Fruit fly (Drosophila melanogaster) whole organism, adult: ENCODE data around the gene Atat.

Experiments
- CG11617 ChIP-seq: fragments of 200-800 bp; sonication (Bioruptor generic); optimal IDR thresholded peaks from 2 replicates; lab custom pipeline; 2017; ENCODE audit warnings: mild to moderate bottlenecking, missing biosample characterization, missing genetic modification reagents, missing genetic modification characterization
- CG12768 ChIP-seq: fragments of 200-800 bp; sonication (Bioruptor generic); optimal IDR thresholded peaks from 2 replicates; lab custom pipeline; 2017; ENCODE audit warnings: missing biosample characterization, missing genetic modification characterization, mild to moderate bottlenecking, moderate library complexity, missing genetic modification reagents
- CG14711 ChIP-seq: fragments of 200-800 bp; sonication (Bioruptor generic); optimal IDR thresholded peaks from 2 replicates; lab custom pipeline; 2018; ENCODE audit warnings: missing biosample characterization, mild to moderate bottlenecking, missing genetic modification characterization, moderate library complexity
- CG1620 ChIP-seq: fragments of 200-800 bp; sonication (Bioruptor generic); optimal IDR thresholded peaks from 2 replicates; lab custom pipeline; 2016; ENCODE audit warnings: missing biosample characterization, missing genetic modification characterization
- CG33017 ChIP-seq: fragments of 200-800 bp; sonication (Bioruptor generic); optimal IDR thresholded peaks from 2 replicates; lab custom pipeline; 2018; ENCODE audit warnings: missing biosample characterization, mild to moderate bottlenecking, missing genetic modification characterization, moderate library complexity
- CG5204 ChIP-seq: fragments of 200-800 bp; sonication (Bioruptor generic); optimal IDR thresholded peaks from 2 replicates; lab custom pipeline; 2016; ENCODE audit warnings: missing biosample characterization, missing genetic modification characterization
- CG7045 ChIP-seq: fragments of 200-800 bp; sonication (Bioruptor generic); optimal IDR thresholded peaks from 2 replicates; lab custom pipeline; 2017; ENCODE audit warnings: missing biosample characterization, mild to moderate bottlenecking, missing genetic modification characterization
- CG7101 ChIP-seq: fragments of 200-800 bp; sonication (Bioruptor generic); optimal IDR thresholded peaks from 2 replicates; lab custom pipeline; 2018; ENCODE audit warnings: missing biosample characterization, mild to moderate bottlenecking, missing genetic modification characterization, moderate library complexity
- Clk ChIP-seq: fragments of 200-800 bp; sonication (Bioruptor generic); optimal IDR thresholded peaks from 2 replicates; lab custom pipeline; 2017; ENCODE audit warnings: missing biosample characterization, missing genetic modification characterization
- Crg-1 ChIP-seq: fragments of 200-800 bp; sonication (Bioruptor generic); optimal IDR thresholded peaks from 2 replicates; lab custom pipeline; 2016; ENCODE audit warnings: missing biosample characterization, missing genetic modification characterization
- Hr96 ChIP-seq: fragments of 200-800 bp; sonication (Bioruptor generic); optimal IDR thresholded peaks from 2 replicates; lab custom pipeline; 2016; ENCODE audit warnings: missing biosample characterization, missing genetic modification characterization
- Mnt ChIP-seq: fragments of 200-800 bp; sonication (Bioruptor generic); optimal IDR thresholded peaks from 2 replicates; lab custom pipeline; 2016; ENCODE audit warnings: missing biosample characterization, mild to moderate bottlenecking, missing genetic modification characterization
- bab1 ChIP-seq: fragments of 200-800 bp; sonication (Bioruptor generic); optimal IDR thresholded peaks from 3 replicates; lab custom pipeline; 2019; ENCODE audit warnings: missing biosample characterization, mild to moderate bottlenecking, missing genetic modification characterization, moderate library complexity
- cic ChIP-seq: fragments of 200-800 bp; sonication (Bioruptor generic); optimal IDR thresholded peaks from 2 replicates; lab custom pipeline; 2017; ENCODE audit warnings: missing biosample characterization, mild to moderate bottlenecking, missing genetic modification characterization, moderate library complexity
- cnc ChIP-seq, 2 experiments: fragments of >200 bp; optimal IDR thresholded peaks; 2 replicates each; lab custom pipeline; 2017
- kay ChIP-seq: fragments of 200-800 bp; sonication (Bioruptor generic); peaks from one replicate; lab custom pipeline; 2016; ENCODE audit warnings: missing biosample characterization, missing genetic modification characterization, borderline replicate concordance
- ovo ChIP-seq: fragments of 200-800 bp; sonication (Bioruptor generic); optimal IDR thresholded peaks from 2 replicates; lab custom pipeline; 2016; ENCODE audit warnings: missing biosample characterization, missing genetic modification characterization
- pad ChIP-seq: fragments of 200-800 bp; sonication (Bioruptor generic); optimal IDR thresholded peaks from 3 replicates; lab custom pipeline; 2017; ENCODE audit warnings: missing biosample characterization, missing genetic modification characterization, mild to moderate bottlenecking, moderate library complexity, missing genetic modification reagents
- tj ChIP-seq: fragments of 200-800 bp; sonication (Bioruptor generic); optimal IDR thresholded peaks from 3 replicates; lab custom pipeline; 2017; ENCODE audit warnings: missing biosample characterization, mild to moderate bottlenecking, missing genetic modification characterization, moderate library complexity
- toe ChIP-seq: fragments of 200-800 bp; sonication (Bioruptor generic); optimal IDR thresholded peaks from 2 replicates; lab custom pipeline; 2016; ENCODE audit warnings: missing biosample characterization, missing genetic modification characterization

Gene Atat

dm6 chr3L:9401354-9402156, 25.0 kb downstream of the Atat start:
- TF ChIP-seq CG33017 (tag; lab: Kevin White, UChicago) (no peak), CG11617 (GFP tag; lab: Kevin White, UChicago) (no peak), kay (peak; percentile 96), CG5204 (GFP tag; lab: Kevin White, UChicago) (no peak), CG12768 (GFP tag; lab: Kevin White, UChicago) (peak; percentile 13), tj (GFP tag; lab: Kevin White, UChicago) (peak; percentile 74), cnc (optimal IDR thresholded peaks at IDR 0.05; lab: Kevin White, UChicago) (no peak), CG7045 (no peak), Mnt (GFP tag; lab: Kevin White, UChicago) (no peak), CG7101 (tag; lab: Kevin White, UChicago) (no peak), cic (no peak), CG14711 (no peak), CG1620 (GFP tag; lab: Kevin White, UChicago) (no peak), Crg-1 (GFP tag; lab: Kevin White, UChicago) (no peak), ovo (peak; percentile 93), Hr96 (GFP tag; lab: Kevin White, UChicago) (no peak), Clk (GFP tag; lab: Kevin White, UChicago) (no peak), toe (GFP tag; lab: Kevin White, UChicago) (no peak), pad (GFP tag; lab: Kevin White, UChicago) (peak; percentile 87), bab1 (GFP tag; lab: Kevin White, UChicago) (no peak)

- TF ChIP-seq toe (GFP tag; lab: Kevin White, UChicago) (no peak), Mnt (GFP tag; lab: Kevin White, UChicago) (no peak), tj (GFP tag; lab: Kevin White, UChicago) (no peak), cnc (optimal IDR thresholded peaks at IDR 0.05; lab: Kevin White, UChicago) (no peak), Clk (GFP tag; lab: Kevin White, UChicago) (no peak), CG7045 (no peak), pad (GFP tag; lab: Kevin White, UChicago) (no peak), CG12768 (GFP tag; lab: Kevin White, UChicago) (no peak), bab1 (GFP tag; lab: Kevin White, UChicago) (no peak), ovo (no peak), CG7101 (tag; lab: Kevin White, UChicago) (no peak), CG33017 (tag; lab: Kevin White, UChicago) (no peak), kay (no peak), cic (no peak)
Measured at dm6 chr3L:9400697-9401353, 25.7 kb downstream of the Atat start.

dm6 chr3L:9399855-9400254, 26.7 kb downstream of the Atat start:
- TF ChIP-seq cic (no peak), pad (GFP tag; lab: Kevin White, UChicago) (no peak), Crg-1 (GFP tag; lab: Kevin White, UChicago) (no peak), CG12768 (GFP tag; lab: Kevin White, UChicago) (no peak), tj (GFP tag; lab: Kevin White, UChicago) (no peak), CG14711 (no peak), Mnt (GFP tag; lab: Kevin White, UChicago) (no peak), CG7101 (tag; lab: Kevin White, UChicago) (no peak), CG1620 (GFP tag; lab: Kevin White, UChicago) (no peak), CG11617 (GFP tag; lab: Kevin White, UChicago) (no peak), Hr96 (GFP tag; lab: Kevin White, UChicago) (no peak), kay (no peak)

- TF ChIP-seq CG5204 (GFP tag; lab: Kevin White, UChicago) (no peak), Hr96 (GFP tag; lab: Kevin White, UChicago) (no peak), cic (peak; percentile 38), CG12768 (GFP tag; lab: Kevin White, UChicago) (no peak), CG33017 (tag; lab: Kevin White, UChicago) (peak; percentile 49), CG14711 (peak; percentile 43), toe (GFP tag; lab: Kevin White, UChicago) (no peak), CG11617 (GFP tag; lab: Kevin White, UChicago) (peak; percentile 76), CG7101 (tag; lab: Kevin White, UChicago) (peak; percentile 37), kay (peak; percentile 98), CG1620 (GFP tag; lab: Kevin White, UChicago) (peak; percentile 49), tj (GFP tag; lab: Kevin White, UChicago) (no peak), bab1 (GFP tag; lab: Kevin White, UChicago) (peak; percentile 42), ovo (peak; percentile 39), Crg-1 (GFP tag; lab: Kevin White, UChicago) (peak; percentile 33), Clk (GFP tag; lab: Kevin White, UChicago) (no peak), pad (GFP tag; lab: Kevin White, UChicago) (no peak), CG7045 (no peak), Mnt (GFP tag; lab: Kevin White, UChicago) (peak; percentile 63), cnc (optimal IDR thresholded peaks at IDR 0.05; lab: Kevin White, UChicago) (no peak)
Measured at dm6 chr3L:9399013-9399750, 27.4 kb downstream of the Atat start, which contains the start of gene CG4080. Gene CG4080 (minus strand): TSS chr3L:9399227.
